Worm (Caenorhabditis elegans): ENCODE measurements around the gene zig-12.

DNA sequence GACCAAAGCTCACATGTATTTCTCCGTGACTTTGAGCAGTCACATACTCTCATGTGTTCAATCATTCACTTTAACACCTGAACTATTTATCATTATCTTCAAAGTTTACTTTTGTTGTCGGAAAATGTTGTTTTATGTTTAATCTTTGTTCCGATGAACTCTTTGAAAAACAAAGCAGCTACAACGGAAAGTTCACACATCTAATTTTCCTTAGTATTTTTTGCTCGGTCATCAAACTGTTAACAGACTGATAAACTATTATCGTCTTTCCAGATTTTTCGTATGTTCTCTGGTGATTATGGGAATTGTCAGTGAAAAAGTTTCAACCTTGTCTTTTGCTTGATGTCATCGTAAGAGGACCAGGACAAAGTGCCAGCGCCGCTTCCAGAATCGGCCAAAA, 7.7 kb upstream of the zig-12 start:
- TF ChIP-seq ama-1 (optimal IDR thresholded peaks at IDR 0.05) (no peak), elt-2 (tag; optimal IDR thresholded peaks at IDR 0.05) (no peak)

All from whole organism, late embryonic.